Fruit fly (Drosophila melanogaster): ENCODE results near the gene rudhira.

Gene rudhira

DNA sequence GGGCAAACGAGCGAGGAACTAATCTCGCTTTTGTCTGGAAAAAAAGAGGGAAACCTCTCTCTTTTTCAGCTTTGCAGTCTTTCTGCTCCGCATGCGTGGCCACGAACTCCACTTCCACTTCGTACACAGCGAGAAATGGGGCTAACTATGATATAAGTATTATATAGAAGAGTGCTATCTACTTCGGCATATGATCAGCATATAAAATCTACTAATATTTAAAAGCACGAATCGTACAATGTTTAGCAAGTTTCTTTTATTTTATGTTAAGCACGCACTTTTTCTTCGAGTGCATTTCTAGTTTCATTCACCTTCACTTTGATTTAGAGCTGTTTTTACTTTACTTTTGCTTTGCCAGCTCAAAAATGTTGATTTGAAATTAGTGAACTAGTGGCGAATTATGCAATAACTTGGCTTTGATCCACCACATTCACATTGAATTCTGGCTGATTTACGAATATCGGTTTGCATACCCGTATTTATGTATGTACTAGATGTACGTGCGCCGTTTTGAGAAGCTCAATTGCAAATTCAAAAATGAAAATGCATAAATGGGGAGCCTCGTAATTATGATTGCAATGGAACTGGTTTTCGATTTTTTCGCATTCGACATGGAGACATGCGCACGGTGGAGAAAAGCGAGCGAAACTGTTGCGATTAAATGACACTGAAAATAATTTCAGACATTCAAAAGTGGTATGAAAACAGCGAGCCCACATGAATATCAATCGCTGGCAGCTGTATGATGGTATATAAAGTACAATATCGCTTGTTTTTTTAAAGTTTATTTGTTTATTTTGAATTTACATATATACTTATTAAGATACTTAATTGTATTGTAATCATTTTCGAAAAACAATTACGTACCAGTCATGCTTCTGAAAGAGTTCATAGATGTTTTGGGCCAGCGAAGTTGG, 41.1 kb downstream of the rudhira start (continued):
- TF ChIP-seq CG8290 (GFP tag; optimal IDR thresholded peaks at IDR 0.05) (peak; percentile 62), CG8290 (tag; optimal IDR thresholded peaks at IDR 0.05) (no peak), chinmo (GFP tag; IDR thresholded peaks at IDR 0.05; ENCODE audit: partially characterized antibody) (no peak), dpn (GFP tag; optimal IDR thresholded peaks at IDR 0.05) (peak; percentile 62 to 79), zf30C (GFP tag; optimal IDR thresholded peaks at IDR 0.05) (peak; percentile 58), dm (GFP tag; optimal IDR thresholded peaks at IDR 0.05) (peak; percentile 18), Hr78 (GFP tag; optimal IDR thresholded peaks at IDR 0.05) (peak in 1 of 2 experiments; percentile 72), sim (GFP tag; IDR thresholded peaks at IDR 0.05) (peak; percentile 83), Camta (GFP tag; optimal IDR thresholded peaks at IDR 0.05) (peak; percentile 81), slbo (GFP tag; IDR thresholded peaks at IDR 0.05) (peak; percentile 63), abd-A (tag; optimal IDR thresholded peaks at IDR 0.05) (no peak), trh (GFP tag; optimal IDR thresholded peaks at IDR 0.05) (peak; percentile 56), sc (optimal IDR thresholded peaks at IDR 0.05) (no peak), sc (GFP tag; optimal IDR thresholded peaks at IDR 0.05) (peak; percentile 55), jumu (GFP tag; optimal IDR thresholded peaks at IDR 0.05) (peak; percentile 64), Myb (GFP tag; optimal IDR thresholded peaks at IDR 0.05) (no peak), croc (GFP tag; conservative IDR thresholded peaks at IDR 0.05) (peak; percentile 70; the same call in 2 of the 3 replicates), Atf3 (GFP tag; optimal IDR thresholded peaks at IDR 0.05) (peak; percentile 11), lab (GFP tag; optimal IDR thresholded peaks at IDR 0.05) (peak; percentile 70), CG9437 (GFP tag; optimal IDR thresholded peaks at IDR 0.05) (peak; percentile 38), Abd-B (GFP tag; optimal IDR thresholded peaks at IDR 0.05) (peak; percentile 80), Tbp (GFP tag; optimal IDR thresholded peaks at IDR 0.05) (no peak), tup (GFP tag; optimal IDR thresholded peaks at IDR 0.05) (no peak), pnt (GFP tag; optimal IDR thresholded peaks at IDR 0.05) (peak; percentile 81), Meics (GFP tag; optimal IDR thresholded peaks at IDR 0.05) (peak; percentile 51), Fer2 (tag; optimal IDR thresholded peaks at IDR 0.05) (no peak), CG7786 (GFP tag; optimal IDR thresholded peaks at IDR 0.05) (no peak), B-H1 (GFP tag; IDR thresholded peaks at IDR 0.05) (peak; percentile 82; the same call in 2 of the 3 replicates), sd (tag; optimal IDR thresholded peaks at IDR 0.05) (no peak), ac (GFP tag; optimal IDR thresholded peaks at IDR 0.05) (peak; percentile 12), Aef1 (GFP tag; IDR thresholded peaks at IDR 0.05) (peak; percentile 34; the same call in 1 of the 3 replicates), ssp (GFP tag; IDR thresholded peaks at IDR 0.05) (peak; percentile 62), grau (tag; optimal IDR thresholded peaks at IDR 0.05) (peak; percentile 73), Lim3 (GFP tag; IDR thresholded peaks at IDR 0.05) (no peak), CG32532 (GFP tag; IDR thresholded peaks at IDR 0.05) (peak; percentile 84), CG7271 (tag; optimal IDR thresholded peaks at IDR 0.05) (no peak), Dbx (GFP tag; IDR thresholded peaks at IDR 0.05) (no peak), CTCF (GFP tag; optimal IDR thresholded peaks at IDR 0.05) (peak; percentile 55), lilli (GFP tag; optimal IDR thresholded peaks at IDR 0.05) (peak; percentile 85), sr (GFP tag; IDR thresholded peaks at IDR 0.05) (peak; percentile 68; the same call in 2 of the 3 replicates), Deaf1 (tag; optimal IDR thresholded peaks at IDR 0.05) (no peak), corto (GFP tag; optimal IDR thresholded peaks at IDR 0.05) (peak; percentile 41), CG1792 (GFP tag; optimal IDR thresholded peaks at IDR 0.05) (no peak), CG6654 (GFP tag; optimal IDR thresholded peaks at IDR 0.05) (peak; percentile 12), Rx (GFP tag; IDR thresholded peaks at IDR 0.05) (peak; percentile 75; the same call in 1 of the 2 replicates), MTF-1 (GFP tag; optimal IDR thresholded peaks at IDR 0.05; ENCODE audit: borderline replicate concordance) (peak; percentile 46), D (optimal IDR thresholded peaks at IDR 0.05) (no peak), D (GFP tag; optimal IDR thresholded peaks at IDR 0.05) (peak; percentile 73), slp2 (GFP tag; optimal IDR thresholded peaks at IDR 0.05) (peak; percentile 77), CG1529 (GFP tag; optimal IDR thresholded peaks at IDR 0.05) (peak; percentile 65)

Measured in whole organism, embryonic.